Worm (Caenorhabditis elegans): ENCODE data around the gene gpb-1.

gpb-1 gene

DNA sequence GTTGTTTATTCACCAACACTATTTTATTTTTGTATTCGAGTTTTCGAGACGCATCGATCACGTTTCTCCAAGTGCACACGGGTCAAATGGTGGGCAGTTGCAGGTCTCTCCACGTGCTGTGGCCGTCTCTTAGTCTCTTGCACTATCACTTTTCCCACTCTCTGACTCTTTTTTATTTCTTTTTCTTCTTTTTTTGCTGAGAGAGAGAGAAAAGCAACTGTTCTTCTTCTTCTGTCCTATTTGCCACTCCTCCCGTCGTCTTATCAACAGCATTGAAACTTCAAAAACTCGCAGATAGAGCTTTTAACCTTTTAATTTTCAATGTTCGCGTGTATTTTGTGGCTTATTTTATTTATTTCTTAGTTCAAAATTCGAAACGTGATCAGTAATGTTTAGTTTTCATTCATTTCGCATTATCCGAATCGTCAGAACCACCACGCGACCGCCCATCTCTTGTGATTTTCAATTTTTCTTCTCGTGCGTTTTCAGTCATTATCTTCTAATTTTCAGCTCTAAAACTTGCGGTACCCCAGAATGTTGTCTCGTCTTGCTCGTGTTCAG lies 19.8 kb downstream of the gpb-1 start, which contains the start of gene alh-8 (continued):
- TF ChIP-seq nhr-85 (tag) (peak; percentile 64), mdl-1 (tag; optimal IDR thresholded peaks at IDR 0.05) (peak in 1 of 2 experiments; percentile 94), Y116A8C.19 (tag; optimal IDR thresholded peaks at IDR 0.05; ENCODE audit: borderline replicate concordance) (no peak), xbp-1 (tag; optimal IDR thresholded peaks at IDR 0.05) (peak; percentile 29), elt-2 (tag; optimal IDR thresholded peaks at IDR 0.05) (peak; percentile 55), ztf-11 (tag; optimal IDR thresholded peaks at IDR 0.05) (no peak), lin-13 (GFP tag; optimal IDR thresholded peaks at IDR 0.05) (no peak), unc-130 (tag; optimal IDR thresholded peaks at IDR 0.05) (peak; percentile 46), nhr-77 (tag; optimal IDR thresholded peaks at IDR 0.05) (no peak), mep-1 (tag; optimal IDR thresholded peaks at IDR 0.05) (peak; percentile 13), elt-3 (tag; optimal IDR thresholded peaks at IDR 0.05) (peak in 2 of 6 experiments; percentile 1 to 15), alr-1 (tag; optimal IDR thresholded peaks at IDR 0.05; ENCODE audit: borderline replicate concordance) (no peak), ceh-88 (GFP tag; IDR thresholded peaks at IDR 0.05) (no peak), zag-1 (tag; optimal IDR thresholded peaks at IDR 0.05) (no peak), F16B12.6 (tag; optimal IDR thresholded peaks at IDR 0.05) (no peak), hpl-2 (GFP tag; optimal IDR thresholded peaks at IDR 0.05) (no peak), hlh-4 (tag; optimal IDR thresholded peaks at IDR 0.05) (no peak), C16A3.4 (tag; optimal IDR thresholded peaks at IDR 0.05) (peak; percentile 46), ceh-90 (tag; optimal IDR thresholded peaks at IDR 0.05) (no peak), ceh-63 (GFP tag; optimal IDR thresholded peaks at IDR 0.05) (no peak), hlh-17 (GFP tag; optimal IDR thresholded peaks at IDR 0.05; ENCODE audit: borderline replicate concordance) (no peak), lir-3 (tag; optimal IDR thresholded peaks at IDR 0.05; ENCODE audit: poor library complexity) (peak; percentile 16), egl-27 (tag; optimal IDR thresholded peaks at IDR 0.05) (no peak), swsn-7 (tag; optimal IDR thresholded peaks at IDR 0.05) (peak; percentile 28), dpl-1 (GFP tag; optimal IDR thresholded peaks at IDR 0.05) (peak in 2 of 3 experiments; percentile 22 to 38), aha-1 (tag; optimal IDR thresholded peaks at IDR 0.05) (no peak), efl-3 (GFP tag; optimal IDR thresholded peaks at IDR 0.05) (no peak), nhr-11 (tag; optimal IDR thresholded peaks at IDR 0.05) (no peak), unc-86 (tag; optimal IDR thresholded peaks at IDR 0.05) (no peak), pag-3 (tag; optimal IDR thresholded peaks at IDR 0.05; ENCODE audit: borderline replicate concordance, insufficient read depth) (peak; percentile 40), fkh-8 (tag; optimal IDR thresholded peaks at IDR 0.05) (no peak), nhr-20 (tag; optimal IDR thresholded peaks at IDR 0.05) (peak; percentile 76), tbx-2 (tag; optimal IDR thresholded peaks at IDR 0.05) (peak; percentile 47), ceh-82 (tag; optimal IDR thresholded peaks at IDR 0.05) (no peak), nhr-237 (tag; optimal IDR thresholded peaks at IDR 0.05) (no peak), zip-4 (GFP tag; optimal IDR thresholded peaks at IDR 0.05) (no peak), rnt-1 (tag; optimal IDR thresholded peaks at IDR 0.05) (peak; percentile 78), jun-1 (tag; optimal IDR thresholded peaks at IDR 0.05) (no peak), tlp-1 (tag; optimal IDR thresholded peaks at IDR 0.05) (no peak)

ce11 chrII:11727438-11727837 lies 21.0 kb downstream of the gpb-1 start:
- no peak for TF ChIP-seq blmp-1 (tag; optimal IDR thresholded peaks at IDR 0.05)
- no peak for TF ChIP-seq nhr-11 (tag; optimal IDR thresholded peaks at IDR 0.05)
- TF ChIP-seq ceh-82 (tag; optimal IDR thresholded peaks at IDR 0.05), result no peak
- TF ChIP-seq unc-30 (tag; optimal IDR thresholded peaks at IDR 0.05), result no peak
- TF ChIP-seq hlh-4 (tag; optimal IDR thresholded peaks at IDR 0.05), result no peak
- TF ChIP-seq alr-1 (tag; optimal IDR thresholded peaks at IDR 0.05; ENCODE audit: borderline replicate concordance), result no peak
- TF ChIP-seq nhr-76 (tag; optimal IDR thresholded peaks at IDR 0.05), result no peak
- TF ChIP-seq F16B12.6 (tag; optimal IDR thresholded peaks at IDR 0.05), result no peak
- TF ChIP-seq lir-3 (tag; optimal IDR thresholded peaks at IDR 0.05; ENCODE audit: poor library complexity), result no peak
- TF ChIP-seq unc-86 (tag; optimal IDR thresholded peaks at IDR 0.05), result no peak
- no peak for TF ChIP-seq sox-4 (tag; optimal IDR thresholded peaks at IDR 0.05)
- no peak for TF ChIP-seq C04F5.9 (tag; optimal IDR thresholded peaks at IDR 0.05)
- TF ChIP-seq dpl-1 (GFP tag; optimal IDR thresholded peaks at IDR 0.05), result no peak
- TF ChIP-seq mef-2 (tag; optimal IDR thresholded peaks at IDR 0.05), result no peak
- TF ChIP-seq lin-15B (tag; optimal IDR thresholded peaks at IDR 0.05), result no peak
- no peak for TF ChIP-seq elt-2 (tag; optimal IDR thresholded peaks at IDR 0.05)
- TF ChIP-seq fkh-8 (tag; optimal IDR thresholded peaks at IDR 0.05), result no peak
- no peak for TF ChIP-seq nhr-12 (tag; optimal IDR thresholded peaks at IDR 0.05)
- TF ChIP-seq fkh-10 (GFP tag; optimal IDR thresholded peaks at IDR 0.05), result no peak
- no peak for TF ChIP-seq zip-4 (GFP tag; optimal IDR thresholded peaks at IDR 0.05)

Data from whole organism, L1 larva.